Fruit fly (Drosophila melanogaster) whole organism, wandering third instar larva: ENCODE results near the gene SC35.

Source experiments
- Abd-B ChIP-seq: fragments of >200 bp; optimal IDR thresholded peaks from 2 replicates; lab custom pipeline; 2017; ENCODE audit warnings: missing biosample characterization, missing genetic modification characterization
- CG9705 ChIP-seq: fragments of 200-800 bp; sonication (Bioruptor generic); optimal IDR thresholded peaks from 2 replicates; lab custom pipeline; 2018; ENCODE audit warnings: missing biosample characterization, mild to moderate bottlenecking, missing genetic modification characterization
- CrebA ChIP-seq: fragments of 200-800 bp; sonication (Bioruptor generic); optimal IDR thresholded peaks from 2 replicates; lab custom pipeline; 2016; ENCODE audit warnings: missing biosample characterization, mild to moderate bottlenecking, missing genetic modification characterization, borderline replicate concordance
- Dif ChIP-seq: fragments of 200-275, 200-300 bp; sonication (Bioruptor generic); optimal IDR thresholded peaks from 2 replicates; lab custom pipeline; 2018; ENCODE audit warnings: missing biosample characterization, missing genetic modification characterization; ENCODE audit not compliant: partially characterized antibody
- GATAd ChIP-seq: sonication (Bioruptor generic); optimal IDR thresholded peaks from 2 replicates; lab custom pipeline; 2016; ENCODE audit warnings: missing biosample characterization, missing genetic modification characterization
- HLH106 ChIP-seq: fragments of 200-800 bp; optimal IDR thresholded peaks from 3 replicates; lab custom pipeline; 2019; ENCODE audit warnings: missing biosample characterization, mild to moderate bottlenecking, missing genetic modification characterization, moderate library complexity
- Hnf4 ChIP-seq: fragments of 200-800 bp; sonication (Bioruptor generic); optimal IDR thresholded peaks from 2 replicates; lab custom pipeline; 2016; ENCODE audit warnings: missing biosample characterization, mild to moderate bottlenecking, missing genetic modification characterization
- Hr78 ChIP-seq: fragments of >200 bp; optimal IDR thresholded peaks from 2 replicates; lab custom pipeline; 2017; ENCODE audit warnings: missing biosample characterization, missing genetic modification characterization
- Hr83 ChIP-seq: fragments of 200-300 bp; sonication (Bioruptor generic); optimal IDR thresholded peaks from 2 replicates; lab custom pipeline; 2016; ENCODE audit warnings: missing biosample characterization, mild to moderate bottlenecking, missing genetic modification characterization, moderate library complexity; ENCODE audit not compliant: poor library complexity, severe bottlenecking
- Jra ChIP-seq: sonication (Bioruptor generic); optimal IDR thresholded peaks from 2 replicates; lab custom pipeline; 2016; ENCODE audit warnings: missing biosample characterization, missing genetic modification characterization
- Mio ChIP-seq: sonication (Bioruptor generic); optimal IDR thresholded peaks from 2 replicates; lab custom pipeline; 2016; ENCODE audit warnings: missing biosample characterization, missing genetic modification characterization
- Myc ChIP-seq: fragments of >200 bp; optimal IDR thresholded peaks from 2 replicates; lab custom pipeline; 2017
- N ChIP-seq: fragments of >200 bp; optimal IDR thresholded peaks from 2 replicates; lab custom pipeline; 2018; ENCODE audit warnings: missing biosample characterization, missing external identifiers, missing genetic modification characterization
- OdsH ChIP-seq: fragments of 200-800 bp; sonication (Bioruptor generic); optimal IDR thresholded peaks from 2 replicates; lab custom pipeline; 2016; ENCODE audit warnings: missing biosample characterization, mild to moderate bottlenecking, missing genetic modification characterization
- Rel ChIP-seq, 2 experiments: fragments of 200-800 bp; sonication (Bioruptor generic) in 1 of 2; optimal IDR thresholded peaks; 2 replicates in 1 of 2; 3 replicates in 1 of 2; lab custom pipeline; 2016 to 2019; ENCODE audit warnings: mild to moderate bottlenecking in 2 of 2, missing biosample characterization in 2 of 2, missing genetic modification characterization in 2 of 2, moderate library complexity in 1 of 2
- Vsx2 ChIP-seq: fragments of 200-300, 225-300 bp; sonication (Bioruptor generic); optimal IDR thresholded peaks from 2 replicates; lab custom pipeline; 2018; ENCODE audit warnings: missing biosample characterization, missing genetic modification characterization; ENCODE audit not compliant: partially characterized antibody
- br ChIP-seq: fragments of 200-800 bp; sonication (Bioruptor generic); optimal IDR thresholded peaks from 2 replicates; lab custom pipeline; 2016; ENCODE audit warnings: missing biosample characterization, missing genetic modification characterization
- brk ChIP-seq: fragments of 200-800 bp; sonication (Bioruptor generic); optimal IDR thresholded peaks from 2 replicates; lab custom pipeline; 2016; ENCODE audit warnings: missing biosample characterization, mild to moderate bottlenecking, missing genetic modification characterization
- dl ChIP-seq, 2 experiments: fragments of 175-275, 200-275 bp in 1 of 2; fragments of 200-275 bp in 1 of 2; sonication (Bioruptor generic); optimal IDR thresholded peaks; lab custom pipeline; 2018; ENCODE audit warnings: mild to moderate bottlenecking in 2 of 2, missing biosample characterization in 2 of 2, missing genetic modification characterization in 2 of 2, moderate library complexity in 2 of 2; ENCODE audit not compliant: partially characterized antibody in 2 of 2, insufficient read depth in 1 of 2
- ey ChIP-seq: fragments of 200-800 bp; sonication (Bioruptor generic); optimal IDR thresholded peaks from 2 replicates; lab custom pipeline; 2016; ENCODE audit warnings: missing biosample characterization, missing genetic modification characterization
- foxo ChIP-seq, 2 experiments: fragments of 200-800 bp; sonication (Bioruptor generic); optimal IDR thresholded peaks; 2 replicates in 1 of 2; 3 replicates in 1 of 2; lab custom pipeline; 2016 to 2017; ENCODE audit warnings: missing biosample characterization in 2 of 2, missing genetic modification characterization in 2 of 2
- fru ChIP-seq: fragments of 200-800 bp; sonication (Bioruptor generic); optimal IDR thresholded peaks from 3 replicates; lab custom pipeline; 2016; ENCODE audit warnings: missing biosample characterization, mild to moderate bottlenecking, missing genetic modification characterization
- h ChIP-seq: fragments of 200-800 bp; sonication (Bioruptor generic); optimal IDR thresholded peaks from 3 replicates; lab custom pipeline; 2016; ENCODE audit warnings: missing biosample characterization, mild to moderate bottlenecking, missing genetic modification characterization
- lola ChIP-seq: fragments of >200 bp; optimal IDR thresholded peaks from 2 replicates; lab custom pipeline; 2017; ENCODE audit warnings: missing biosample characterization, missing genetic modification characterization
- pan ChIP-seq: fragments of >200 bp; optimal IDR thresholded peaks from 2 replicates; lab custom pipeline; 2017
- psq ChIP-seq: fragments of 200-800 bp; sonication (Bioruptor generic); optimal IDR thresholded peaks from 3 replicates; lab custom pipeline; 2017; ENCODE audit warnings: missing biosample characterization, mild to moderate bottlenecking, missing genetic modification characterization, moderate library complexity
- rgr ChIP-seq: fragments of 200-800 bp; sonication (Bioruptor generic); optimal IDR thresholded peaks from 3 replicates; lab custom pipeline; 2016; ENCODE audit warnings: missing biosample characterization, mild to moderate bottlenecking, missing genetic modification characterization
- sage ChIP-seq: fragments of 200-800 bp; sonication (Bioruptor generic); optimal IDR thresholded peaks from 2 replicates; lab custom pipeline; 2016; ENCODE audit warnings: missing biosample characterization, mild to moderate bottlenecking, missing genetic modification characterization
- sv ChIP-seq: fragments of 200-800 bp; sonication (Bioruptor generic); optimal IDR thresholded peaks from 3 replicates; lab custom pipeline; 2016; ENCODE audit warnings: missing biosample characterization, missing genetic modification characterization
- tai ChIP-seq: sonication (Bioruptor generic); optimal IDR thresholded peaks from 2 replicates; lab custom pipeline; 2016; ENCODE audit warnings: missing biosample characterization, missing genetic modification characterization
- usp ChIP-seq: fragments of >200 bp; optimal IDR thresholded peaks from 2 replicates; lab custom pipeline; 2017; ENCODE audit warnings: missing biosample characterization, missing genetic modification characterization
- woc ChIP-seq: sonication (Bioruptor generic); optimal IDR thresholded peaks from 2 replicates; lab custom pipeline; 2016; ENCODE audit warnings: missing biosample characterization, mild to moderate bottlenecking, missing genetic modification characterization

Gene SC35

dm6 chr2L:12483519-12483865 is 49.0 kb upstream of the SC35 start:
- no peak for TF ChIP-seq N (GFP tag; lab: Kevin White, UChicago)
- peak; percentile 55 to 56 for TF ChIP-seq dl (GFP tag; optimal IDR thresholded peaks at IDR 0.05; lab: Kevin White, UChicago; ENCODE audit: insufficient read depth in 1 of 2, partially characterized antibody in 2 of 2)
- TF ChIP-seq Dif (GFP tag; lab: Kevin White, UChicago), result peak; percentile 55
- TF ChIP-seq tai (GFP tag; lab: Kevin White, UChicago), result no peak

dm6 chr2L:12482723-12483342 is 48.4 kb upstream of the SC35 start:
- TF ChIP-seq rgr (GFP tag; lab: Kevin White, UChicago) (no peak), Mio (no peak), CrebA (GFP tag; lab: Kevin White, UChicago) (peak; percentile 4), GATAd (no peak), dl (GFP tag; optimal IDR thresholded peaks at IDR 0.05; lab: Kevin White, UChicago; ENCODE audit: insufficient read depth in 1 of 2, partially characterized antibody in 2 of 2) (peak; percentile 70 to 87), HLH106 (tag; lab: Kevin White, UChicago) (no peak), sage (GFP tag; lab: Kevin White, UChicago) (peak; percentile 28), Rel (GFP tag; optimal IDR thresholded peaks at IDR 0.05; lab: Kevin White, UChicago) (no peak), Rel (tag; optimal IDR thresholded peaks at IDR 0.05; lab: Kevin White, UChicago) (no peak), Jra (GFP tag; lab: Kevin White, UChicago) (no peak), pan (lab: Kevin White, UChicago) (no peak), foxo (GFP tag; optimal IDR thresholded peaks at IDR 0.05; lab: Kevin White, UChicago) (no peak), brk (GFP tag; lab: Kevin White, UChicago) (peak; percentile 56), Myc (no peak), Hnf4 (GFP tag; lab: Kevin White, UChicago) (no peak), br (GFP tag; lab: Kevin White, UChicago) (no peak), Vsx2 (peak; percentile 69), N (GFP tag; lab: Kevin White, UChicago) (no peak), ey (GFP tag; lab: Kevin White, UChicago) (no peak), CG9705 (no peak), Hr78 (GFP tag; lab: Kevin White, UChicago) (no peak), Dif (GFP tag; lab: Kevin White, UChicago) (peak; percentile 95), Hr83 (GFP tag; lab: Kevin White, UChicago) (peak; percentile 43), Abd-B (no peak), fru (GFP tag; lab: Kevin White, UChicago) (no peak)
- TF ChIP-seq, all 38 proteins: peak for 7

DNA sequence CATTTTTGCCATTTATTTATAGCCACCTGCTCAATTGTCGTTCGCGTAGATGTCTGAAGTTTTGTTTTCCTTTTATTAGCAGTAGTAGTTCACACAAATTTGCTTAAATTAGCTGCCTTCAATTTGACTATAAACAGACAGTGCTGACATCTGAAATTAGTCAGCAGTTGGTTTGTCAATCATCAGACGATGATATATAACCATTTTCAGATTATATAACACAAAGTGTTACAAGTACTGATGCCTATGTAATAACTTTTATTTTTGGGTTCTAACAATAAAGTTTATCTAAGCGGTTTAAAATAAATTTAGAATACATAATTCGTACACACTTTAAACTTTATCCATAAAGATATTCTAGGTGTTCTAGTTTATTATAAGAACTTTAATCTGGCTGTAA is 47.3 kb upstream of the SC35 start:
- TF ChIP-seq sage (GFP tag; lab: Kevin White, UChicago), result no peak
- TF ChIP-seq psq, result no peak
- no peak for TF ChIP-seq Rel (GFP tag; optimal IDR thresholded peaks at IDR 0.05; lab: Kevin White, UChicago)
- TF ChIP-seq Rel (tag; optimal IDR thresholded peaks at IDR 0.05; lab: Kevin White, UChicago), result no peak
- TF ChIP-seq Vsx2, result no peak
- no peak for TF ChIP-seq dl (GFP tag; optimal IDR thresholded peaks at IDR 0.05; lab: Kevin White, UChicago; ENCODE audit: insufficient read depth in 1 of 2, partially characterized antibody in 2 of 2)
- TF ChIP-seq sv (GFP tag; lab: Kevin White, UChicago), result no peak
- no peak for TF ChIP-seq rgr (GFP tag; lab: Kevin White, UChicago)
- TF ChIP-seq h, result no peak
- no peak for TF ChIP-seq foxo (GFP tag; optimal IDR thresholded peaks at IDR 0.05; lab: Kevin White, UChicago)
- TF ChIP-seq OdsH (GFP tag; lab: Kevin White, UChicago), result no peak
- TF ChIP-seq lola (GFP tag; lab: Kevin White, UChicago), result no peak
- no peak for TF ChIP-seq Hr83 (GFP tag; lab: Kevin White, UChicago)

DNA sequence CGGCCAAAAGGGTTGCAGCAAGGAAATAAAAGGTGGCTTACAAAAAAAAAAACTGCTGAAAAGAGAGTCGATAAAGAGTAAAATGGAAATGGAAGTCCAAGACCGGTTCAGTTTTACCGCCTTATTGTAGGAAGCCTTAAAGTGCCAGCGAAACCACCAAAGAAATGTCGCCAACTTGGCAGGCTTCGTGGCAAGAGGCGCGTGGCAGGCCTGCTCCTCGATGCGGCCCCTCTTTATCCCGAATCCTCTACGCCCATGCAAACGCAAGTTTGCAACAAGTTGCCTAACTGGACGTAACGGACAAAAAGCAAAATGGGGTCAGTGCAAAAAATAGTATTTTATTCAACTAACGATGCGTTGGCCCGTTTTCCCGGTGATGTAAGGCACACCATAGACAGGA is 46.4 kb upstream of the SC35 start:
- TF ChIP-seq CrebA (GFP tag; lab: Kevin White, UChicago) (no peak), Abd-B (no peak), psq (peak; percentile 23), CG9705 (no peak)

DNA sequence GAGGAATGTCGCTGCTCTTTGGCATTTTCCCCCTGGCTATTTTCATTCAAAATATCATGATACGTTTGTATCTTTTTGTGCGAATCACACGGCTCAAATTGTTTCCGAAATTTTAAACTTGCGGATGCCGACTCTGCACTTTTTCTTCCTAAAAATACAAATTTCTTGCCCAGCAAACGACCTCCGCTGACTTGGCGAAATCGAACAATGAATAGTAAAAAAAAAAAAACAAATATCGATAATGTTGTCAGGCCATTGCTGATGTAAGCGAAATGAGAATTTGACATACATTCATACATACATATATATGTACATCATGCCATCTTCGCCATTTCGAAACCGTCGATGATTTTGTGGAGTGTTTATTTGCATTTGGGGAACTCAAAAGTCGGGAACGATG is 45.5 kb upstream of the SC35 start:
- TF ChIP-seq Hr78 (GFP tag; lab: Kevin White, UChicago), result no peak
- no peak for TF ChIP-seq woc (GFP tag; lab: Kevin White, UChicago)
- TF ChIP-seq Hr83 (GFP tag; lab: Kevin White, UChicago), result no peak
- no peak for TF ChIP-seq Mio
- no peak for TF ChIP-seq N (GFP tag; lab: Kevin White, UChicago)
- no peak for TF ChIP-seq usp (GFP tag; lab: Kevin White, UChicago)
